Worm (Caenorhabditis elegans): ENCODE measurements around the gene unc-46.

Gene unc-46

DNA sequence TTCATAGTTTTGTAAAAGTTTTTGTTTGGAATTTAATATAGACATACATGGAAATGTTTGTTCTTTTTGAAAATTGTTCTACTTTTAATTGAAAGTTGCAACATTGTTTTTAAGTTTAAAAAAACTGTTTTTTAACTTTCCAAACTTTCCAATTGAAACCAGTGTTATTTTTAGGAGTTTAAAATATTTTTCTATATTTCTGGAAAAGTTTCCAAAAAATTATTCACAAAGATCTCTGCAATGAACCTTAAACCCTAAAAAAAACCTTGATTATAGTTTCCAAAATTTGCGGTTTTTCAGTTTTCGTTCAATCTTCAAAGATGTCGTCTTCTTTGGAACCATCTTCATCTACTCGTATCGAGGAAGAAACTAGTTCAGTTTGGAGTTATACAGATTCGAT lies 33.6 kb upstream of the unc-46 start, which contains the start of gene F14F9.4:
F14F9.4 (plus strand) TSS at position 301 of the 400 bp plus-strand sequence.
- TF ChIP-seq lin-14 (GFP tag; optimal IDR thresholded peaks at IDR 0.05): no peak
- no peak for TF ChIP-seq nhr-20 (tag; optimal IDR thresholded peaks at IDR 0.05)
- TF ChIP-seq pqm-1 (tag; optimal IDR thresholded peaks at IDR 0.05): no peak
- no peak for TF ChIP-seq nhr-47 (tag; optimal IDR thresholded peaks at IDR 0.05)
- TF ChIP-seq nhr-90 (tag; optimal IDR thresholded peaks at IDR 0.05; ENCODE audit: poor library complexity): no peak
- TF ChIP-seq irx-1 (tag; optimal IDR thresholded peaks at IDR 0.05): no peak
- no peak for TF ChIP-seq zip-4 (GFP tag; optimal IDR thresholded peaks at IDR 0.05)
- no peak for TF ChIP-seq grh-1 (GFP tag; IDR thresholded peaks at IDR 0.05)
- no peak for TF ChIP-seq snu-23 (GFP tag; optimal IDR thresholded peaks at IDR 0.05)
- no peak for TF ChIP-seq pag-3 (tag; optimal IDR thresholded peaks at IDR 0.05; ENCODE audit: borderline replicate concordance, insufficient read depth)
- no peak for TF ChIP-seq aha-1 (tag; optimal IDR thresholded peaks at IDR 0.05)
- no peak for TF ChIP-seq hlh-4 (tag; optimal IDR thresholded peaks at IDR 0.05)
- TF ChIP-seq ztf-11 (tag; optimal IDR thresholded peaks at IDR 0.05): no peak
- TF ChIP-seq zag-1 (tag; optimal IDR thresholded peaks at IDR 0.05): no peak
- no peak for TF ChIP-seq ets-5 (GFP tag; IDR thresholded peaks at IDR 0.05)
- TF ChIP-seq elt-3 (tag; optimal IDR thresholded peaks at IDR 0.05): no peak

DNA sequence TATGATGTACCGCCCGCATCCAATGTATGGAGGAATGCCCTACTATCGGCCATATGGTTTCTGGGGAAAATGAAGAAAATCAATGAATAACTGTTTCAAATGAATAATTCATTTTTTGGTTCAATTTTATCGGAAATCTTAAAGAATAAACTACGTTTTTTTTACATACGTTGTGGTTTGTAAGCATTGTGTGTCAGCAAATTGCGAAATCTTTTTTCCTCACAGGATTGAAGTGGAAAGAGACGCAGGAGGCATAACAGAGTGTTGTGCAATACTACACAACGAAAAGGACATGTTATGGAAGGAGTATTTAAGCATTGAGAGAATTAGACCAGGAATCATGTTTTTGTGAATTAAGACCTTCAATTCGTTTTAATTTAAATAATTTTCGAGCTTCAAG lies 32.6 kb upstream of the unc-46 start:
- TF ChIP-seq mdl-1 (tag; optimal IDR thresholded peaks at IDR 0.05): no peak
- no peak for TF ChIP-seq sox-4 (tag; optimal IDR thresholded peaks at IDR 0.05)
- no peak for TF ChIP-seq sup-37 (GFP tag; optimal IDR thresholded peaks at IDR 0.05)
- peak; percentile 96 for TF ChIP-seq skn-1 (tag; optimal IDR thresholded peaks at IDR 0.05)
- peak; percentile 17 for TF ChIP-seq xbp-1 (tag; optimal IDR thresholded peaks at IDR 0.05)
- no peak for TF ChIP-seq lin-13 (GFP tag; optimal IDR thresholded peaks at IDR 0.05)
- TF ChIP-seq unc-62 (GFP tag; optimal IDR thresholded peaks at IDR 0.05): no peak
- TF ChIP-seq snu-23 (GFP tag; optimal IDR thresholded peaks at IDR 0.05): no peak
- no peak for TF ChIP-seq lin-39 (tag; optimal IDR thresholded peaks at IDR 0.05)
- peak; percentile 51 for TF ChIP-seq mep-1 (tag; optimal IDR thresholded peaks at IDR 0.05)
- no peak for TF ChIP-seq aha-1 (tag; optimal IDR thresholded peaks at IDR 0.05)
- TF ChIP-seq ceh-82 (tag; optimal IDR thresholded peaks at IDR 0.05): peak; percentile 51 to 77 (median 55)
- no peak for TF ChIP-seq unc-30 (tag; optimal IDR thresholded peaks at IDR 0.05)
- no peak for TF ChIP-seq pqm-1 (tag; optimal IDR thresholded peaks at IDR 0.05)
- no peak for TF ChIP-seq F16B12.6 (tag; optimal IDR thresholded peaks at IDR 0.05)
- TF ChIP-seq dpl-1 (GFP tag; optimal IDR thresholded peaks at IDR 0.05): peak in 1 of 3 experiments; percentile 36
- no peak for TF ChIP-seq ztf-11 (tag; optimal IDR thresholded peaks at IDR 0.05)
- TF ChIP-seq rnt-1 (tag; optimal IDR thresholded peaks at IDR 0.05): peak; percentile 51
- peak; percentile 11 for TF ChIP-seq swsn-7 (tag; optimal IDR thresholded peaks at IDR 0.05)
- TF ChIP-seq lir-3 (tag; optimal IDR thresholded peaks at IDR 0.05; ENCODE audit: poor library complexity): no peak
- TF ChIP-seq ces-1 (GFP tag; optimal IDR thresholded peaks at IDR 0.05): no peak
- TF ChIP-seq C16A3.4 (tag; optimal IDR thresholded peaks at IDR 0.05): peak; percentile 23
- peak; percentile 22 for TF ChIP-seq nhr-237 (tag; optimal IDR thresholded peaks at IDR 0.05)
- no peak for TF ChIP-seq nhr-12 (tag; optimal IDR thresholded peaks at IDR 0.05)
- no peak for TF ChIP-seq Y116A8C.19 (tag; optimal IDR thresholded peaks at IDR 0.05; ENCODE audit: borderline replicate concordance)
- peak; percentile 68 for TF ChIP-seq zip-4 (GFP tag; optimal IDR thresholded peaks at IDR 0.05)
- no peak for TF ChIP-seq mab-9 (GFP tag; IDR thresholded peaks at IDR 0.05)
- TF ChIP-seq nhr-84 (tag; optimal IDR thresholded peaks at IDR 0.05): no peak
- TF ChIP-seq efl-3 (GFP tag; optimal IDR thresholded peaks at IDR 0.05): no peak
- TF ChIP-seq pax-3 (tag; optimal IDR thresholded peaks at IDR 0.05): no peak
- peak in 1 of 2 experiments; percentile 71 for TF ChIP-seq lsy-2 (tag; optimal IDR thresholded peaks at IDR 0.05)
- TF ChIP-seq nhr-47 (tag; optimal IDR thresholded peaks at IDR 0.05): peak; percentile 23
- peak; percentile 21 to 42 for TF ChIP-seq lin-35 (GFP tag; optimal IDR thresholded peaks at IDR 0.05)
- TF ChIP-seq unc-130 (tag; optimal IDR thresholded peaks at IDR 0.05): no peak
- TF ChIP-seq nhr-90 (tag; optimal IDR thresholded peaks at IDR 0.05; ENCODE audit: poor library complexity): no peak
- TF ChIP-seq ceh-90 (tag; optimal IDR thresholded peaks at IDR 0.05): no peak
- no peak for TF ChIP-seq nhr-71 (tag; optimal IDR thresholded peaks at IDR 0.05)
- TF ChIP-seq mef-2 (tag; optimal IDR thresholded peaks at IDR 0.05): no peak
- TF ChIP-seq elt-2 (tag; optimal IDR thresholded peaks at IDR 0.05): no peak
- peak; percentile 32 for TF ChIP-seq nhr-20 (tag; optimal IDR thresholded peaks at IDR 0.05)
- no peak for TF ChIP-seq ama-1 (optimal IDR thresholded peaks at IDR 0.05)
- no peak for TF ChIP-seq egl-27 (tag; optimal IDR thresholded peaks at IDR 0.05)

Data from whole organism, L1 larva.